Fruit fly (Drosophila melanogaster): ENCODE measurements around the gene stx.

Gene stx

DNA sequence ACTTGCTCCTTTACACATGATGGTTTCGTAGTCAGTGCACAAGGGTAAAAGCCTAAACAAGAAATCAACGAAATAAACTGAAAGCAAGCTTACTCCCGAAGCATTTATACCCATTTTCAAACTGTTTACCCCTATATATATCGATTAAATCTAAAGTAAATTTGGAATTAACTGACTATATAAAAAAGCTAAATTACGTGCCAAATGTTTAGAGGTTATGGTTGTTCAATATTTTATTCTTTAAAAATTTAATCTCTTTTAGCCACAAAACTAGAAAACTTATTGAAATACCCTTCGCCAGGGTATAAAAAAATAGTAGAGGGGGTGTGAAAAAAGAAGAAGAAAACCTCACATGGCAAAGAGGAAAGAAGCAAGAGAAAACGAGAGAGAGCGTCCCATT, 12.9 kb downstream of the stx start (continued):
- TF ChIP-seq CG3995 (GFP tag; optimal IDR thresholded peaks at IDR 0.05) (no peak), Nf-YC (tag; optimal IDR thresholded peaks at IDR 0.05) (no peak), nom (GFP tag; optimal IDR thresholded peaks at IDR 0.05) (no peak), Ssrp (tag; optimal IDR thresholded peaks at IDR 0.05) (peak; percentile 64), gem (tag; optimal IDR thresholded peaks at IDR 0.05) (peak; percentile 84), CG4404 (GFP tag; IDR thresholded peaks at IDR 0.05) (no peak), HLH54F (GFP tag; optimal IDR thresholded peaks at IDR 0.05) (no peak), CG11456 (GFP tag; IDR thresholded peaks at IDR 0.05) (no peak), CG13424 (tag; optimal IDR thresholded peaks at IDR 0.05) (peak; percentile 61), CG17612 (GFP tag; IDR thresholded peaks at IDR 0.05) (no peak), unpg (GFP tag; optimal IDR thresholded peaks at IDR 0.05) (peak; percentile 69), ttk (GFP tag; IDR thresholded peaks at IDR 0.05) (peak; percentile 40; the same call in 1 of the 2 replicates), br (optimal IDR thresholded peaks at IDR 0.05) (no peak), scrt (GFP tag; optimal IDR thresholded peaks at IDR 0.05) (peak; percentile 61), sim (GFP tag; IDR thresholded peaks at IDR 0.05) (no peak), pita (GFP tag; optimal IDR thresholded peaks at IDR 0.05) (no peak), CG10565 (GFP tag; optimal IDR thresholded peaks at IDR 0.05) (no peak), Atf-2 (GFP tag; optimal IDR thresholded peaks at IDR 0.05) (peak; percentile 24), pzg (GFP tag; optimal IDR thresholded peaks at IDR 0.05) (no peak), ssp (GFP tag; IDR thresholded peaks at IDR 0.05) (no peak), sd (tag; optimal IDR thresholded peaks at IDR 0.05) (no peak), az2 (GFP tag; optimal IDR thresholded peaks at IDR 0.05) (peak; percentile 29), z (GFP tag; IDR thresholded peaks at IDR 0.05) (no peak), CG2116 (GFP tag; optimal IDR thresholded peaks at IDR 0.05) (no peak), ranshi (GFP tag; IDR thresholded peaks at IDR 0.05) (no peak), grau (tag; optimal IDR thresholded peaks at IDR 0.05) (peak; percentile 72), Elba2 (GFP tag; optimal IDR thresholded peaks at IDR 0.05) (no peak), zen (tag; optimal IDR thresholded peaks at IDR 0.05) (no peak), ci (GFP tag; IDR thresholded peaks at IDR 0.05) (peak; percentile 21; the same call in 1 of the 3 replicates), CG3726 (GFP tag; IDR thresholded peaks at IDR 0.05) (no peak), CG4707 (GFP tag; optimal IDR thresholded peaks at IDR 0.05) (no peak), croc (GFP tag; conservative IDR thresholded peaks at IDR 0.05) (peak; percentile 22; the same call in 1 of the 3 replicates), CG7786 (GFP tag; optimal IDR thresholded peaks at IDR 0.05) (peak; percentile 15), bsh (GFP tag; optimal IDR thresholded peaks at IDR 0.05) (peak in 1 of 2 experiments; percentile 73), al (GFP tag; IDR thresholded peaks at IDR 0.05) (peak; percentile 22; the same call in 1 of the 2 replicates), row (GFP tag; IDR thresholded peaks at IDR 0.05) (peak; percentile 81), Hr39 (optimal IDR thresholded peaks at IDR 0.05) (no peak), cas (GFP tag; IDR thresholded peaks at IDR 0.05) (no peak), CG30020 (tag; optimal IDR thresholded peaks at IDR 0.05) (no peak), CG11093 (GFP tag; IDR thresholded peaks at IDR 0.05) (no peak), CG14710 (tag; optimal IDR thresholded peaks at IDR 0.05) (peak; percentile 59), lbe (GFP tag; optimal IDR thresholded peaks at IDR 0.05) (no peak), lmd (GFP tag; IDR thresholded peaks at IDR 0.05) (peak; percentile 54), dpn (GFP tag; optimal IDR thresholded peaks at IDR 0.05) (peak; percentile 32 to 46), Gug (GFP tag; IDR thresholded peaks at IDR 0.05) (no peak), E2f1 (GFP tag; IDR thresholded peaks at IDR 0.05) (peak; percentile 17; the same call in 1 of the 2 replicates), CG42726 (GFP tag; IDR thresholded peaks at IDR 0.05; ENCODE audit: partially characterized antibody) (no peak), NfI (GFP tag; optimal IDR thresholded peaks at IDR 0.05) (peak; percentile 41), MBD-R2 (GFP tag; IDR thresholded peaks at IDR 0.05) (no peak; the same call in 1 of the 2 replicates), hkb (optimal IDR thresholded peaks at IDR 0.05) (no peak), hkb (GFP tag; IDR thresholded peaks at IDR 0.05) (peak; percentile 67), pnt (GFP tag; optimal IDR thresholded peaks at IDR 0.05) (no peak), CG30431 (GFP tag; optimal IDR thresholded peaks at IDR 0.05) (no peak)

Measured in whole organism, embryonic.